Fruit fly (Drosophila melanogaster) whole organism, embryonic: ENCODE results near the gene CG32176.

Experiments used
- Adf1 ChIP-seq: fragments of 200-800 bp; sonication (Bioruptor generic); IDR thresholded peaks from 2 replicates; pipeline ENCODE4 v1.3.6; 2022; ENCODE audit warnings: missing biosample characterization, missing genetic modification characterization
- BEAF-32 ChIP-seq: fragments of 200-800 bp; sonication (Bioruptor generic); optimal IDR thresholded peaks from 3 replicates; lab custom pipeline; 2017; ENCODE audit warnings: missing biosample characterization, missing genetic modification characterization, mild to moderate bottlenecking, moderate library complexity, missing genetic modification reagents
- CG10462 ChIP-seq: fragments of 200-800 bp; sonication (Bioruptor generic); optimal IDR thresholded peaks from 2 replicates; lab custom pipeline; 2016; ENCODE audit warnings: missing biosample characterization, missing genetic modification characterization
- CG10565 ChIP-seq: fragments of 200-800 bp; sonication (Bioruptor generic); optimal IDR thresholded peaks from 3 replicates; lab custom pipeline; 2016; ENCODE audit warnings: missing biosample characterization, mild to moderate bottlenecking, missing genetic modification characterization
- CG12299 ChIP-seq: fragments of 200-800 bp; sonication (Bioruptor generic); optimal IDR thresholded peaks from 2 replicates; lab custom pipeline; 2018; ENCODE audit warnings: missing biosample characterization, mild to moderate bottlenecking, missing genetic modification characterization
- CG12769 ChIP-seq: fragments of 200-800 bp; sonication (Bioruptor generic); optimal IDR thresholded peaks from 2 replicates; lab custom pipeline; 2019; ENCODE audit warnings: missing biosample characterization, mild to moderate bottlenecking, missing genetic modification characterization, moderate library complexity
- CG13894 ChIP-seq: fragments of 200-800 bp; sonication (Bioruptor generic); optimal IDR thresholded peaks from 3 replicates; lab custom pipeline; 2018; ENCODE audit warnings: missing biosample characterization, mild to moderate bottlenecking, missing genetic modification characterization, moderate library complexity
- CG17361 ChIP-seq: fragments of 200-800 bp; sonication (Bioruptor generic); IDR thresholded peaks from 3 replicates; pipeline ENCODE4 v1.3.6; 2022; ENCODE audit warnings: missing biosample characterization, missing genetic modification characterization
- CG18599 ChIP-seq: fragments of 200-800 bp; sonication (Bioruptor generic); optimal IDR thresholded peaks from 3 replicates; lab custom pipeline; 2017; ENCODE audit warnings: missing biosample characterization, missing genetic modification characterization, mild to moderate bottlenecking, moderate library complexity, missing genetic modification reagents
- CG3065 ChIP-seq: fragments of 200-800 bp; sonication (Bioruptor generic); optimal IDR thresholded peaks from 2 replicates; lab custom pipeline; 2016; ENCODE audit warnings: missing biosample characterization, missing genetic modification characterization
- CG31365 ChIP-seq: fragments of 200-800 bp; sonication (Bioruptor generic); optimal IDR thresholded peaks from 2 replicates; lab custom pipeline; 2018; ENCODE audit warnings: missing biosample characterization, mild to moderate bottlenecking, missing genetic modification characterization
- CG42726 ChIP-seq: fragments of 200-800 bp; sonication (Bioruptor generic); IDR thresholded peaks from 2 replicates; pipeline ENCODE4 v1.3.6; 2022; ENCODE audit warnings: missing biosample characterization, missing genetic modification characterization; ENCODE audit not compliant: partially characterized antibody
- CG4707 ChIP-seq: fragments of 200-800 bp; sonication (Bioruptor generic); optimal IDR thresholded peaks from 2 replicates; lab custom pipeline; 2018; ENCODE audit warnings: missing biosample characterization, mild to moderate bottlenecking, missing genetic modification characterization, moderate library complexity
- CG5180 ChIP-seq: fragments of 200-800 bp; sonication (Bioruptor generic); optimal IDR thresholded peaks from 3 replicates; lab custom pipeline; 2017; ENCODE audit warnings: missing biosample characterization, missing genetic modification characterization, mild to moderate bottlenecking, moderate library complexity, missing genetic modification reagents
- CG7963 ChIP-seq: fragments of 200-800 bp; sonication (Bioruptor generic); IDR thresholded peaks from 3 replicates; pipeline ENCODE4 v1.3.6; 2022; ENCODE audit warnings: missing biosample characterization, missing genetic modification characterization; ENCODE audit not compliant: partially characterized antibody
- CG8290 ChIP-seq, 3 experiments: fragments of 200-800 bp; sonication (Bioruptor generic); optimal IDR thresholded peaks; 2 replicates each; lab custom pipeline; 2016 to 2019; ENCODE audit warnings: missing biosample characterization in 3 of 3, missing genetic modification characterization in 3 of 3, mild to moderate bottlenecking in 2 of 3, moderate library complexity in 1 of 3
- CG8359 ChIP-seq: fragments of 200-800 bp; sonication (Bioruptor generic); optimal IDR thresholded peaks from 2 replicates; lab custom pipeline; 2017; ENCODE audit warnings: missing biosample characterization, mild to moderate bottlenecking, missing genetic modification characterization, borderline replicate concordance
- CG9437 ChIP-seq: fragments of 200-800 bp; sonication (Bioruptor generic); optimal IDR thresholded peaks from 2 replicates; lab custom pipeline; 2018; ENCODE audit warnings: missing biosample characterization, mild to moderate bottlenecking, missing genetic modification characterization
- CHES-1-like ChIP-seq: fragments of 200-800 bp; sonication (Bioruptor generic); optimal IDR thresholded peaks from 2 replicates; lab custom pipeline; 2016; ENCODE audit warnings: missing biosample characterization, missing genetic modification characterization
- D19A ChIP-seq: fragments of 200-800 bp; optimal IDR thresholded peaks from 3 replicates; lab custom pipeline; 2019; ENCODE audit warnings: missing biosample characterization, mild to moderate bottlenecking, missing genetic modification characterization, moderate library complexity
- Deaf1 ChIP-seq: fragments of 200-800 bp; optimal IDR thresholded peaks from 3 replicates; lab custom pipeline; 2019; ENCODE audit warnings: missing biosample characterization, mild to moderate bottlenecking, missing genetic modification characterization, moderate library complexity
- E2f1 ChIP-seq: fragments of 200-800 bp; sonication (Bioruptor generic); IDR thresholded peaks from 2 replicates; pipeline ENCODE4 v1.3.6; 2022; ENCODE audit warnings: missing biosample characterization, missing genetic modification characterization
- Jarid2 ChIP-seq: fragments of 200-800 bp; sonication (Bioruptor generic); optimal IDR thresholded peaks from 3 replicates; lab custom pipeline; 2017; ENCODE audit warnings: mild to moderate bottlenecking, missing biosample characterization, missing genetic modification reagents, missing genetic modification characterization
- Med ChIP-seq: fragments of 200-800 bp; sonication (Bioruptor generic); peaks from one replicate; lab custom pipeline; 2016; ENCODE audit warnings: missing biosample characterization, missing genetic modification characterization, mild to moderate bottlenecking, inconsistent platforms, moderate library complexity
- Trl ChIP-seq, 3 experiments: fragments of >200 bp in 2 of 3; fragments of 200-800 bp in 1 of 3; sonication (Bioruptor generic) in 1 of 3; optimal IDR thresholded peaks; 2 replicates in 1 of 3; 3 replicates in 2 of 3; lab custom pipeline; 2016 to 2017; ENCODE audit warnings: missing biosample characterization in 1 of 3, missing genetic modification characterization in 1 of 3
- abd-A ChIP-seq: fragments of 200-800 bp; sonication (Bioruptor generic); optimal IDR thresholded peaks from 3 replicates; lab custom pipeline; 2019; ENCODE audit warnings: missing biosample characterization, mild to moderate bottlenecking, missing genetic modification characterization, moderate library complexity
- ac ChIP-seq: fragments of 200-800 bp; sonication (Bioruptor generic); optimal IDR thresholded peaks from 3 replicates; lab custom pipeline; 2017; ENCODE audit warnings: missing biosample characterization, mild to moderate bottlenecking, missing genetic modification characterization
- al ChIP-seq: fragments of 200-800 bp; sonication (Bioruptor generic); IDR thresholded peaks from 2 replicates; pipeline ENCODE4 v1.3.6; 2022; ENCODE audit warnings: missing biosample characterization, missing genetic modification characterization
- disco-r ChIP-seq: fragments of 200-800 bp; sonication (Bioruptor generic); optimal IDR thresholded peaks from 2 replicates; lab custom pipeline; 2016; ENCODE audit warnings: missing biosample characterization, missing genetic modification characterization
- dysf ChIP-seq: fragments of 200-800 bp; sonication (Bioruptor generic); IDR thresholded peaks from 3 replicates; pipeline ENCODE4 v1.3.6; 2022; ENCODE audit warnings: missing biosample characterization, missing genetic modification characterization
- emc ChIP-seq: fragments of 200-800 bp; sonication (Bioruptor generic); optimal IDR thresholded peaks from 2 replicates; lab custom pipeline; 2016; ENCODE audit warnings: missing biosample characterization, missing genetic modification characterization
- ems ChIP-seq: fragments of 200-800 bp; sonication (Bioruptor generic); optimal IDR thresholded peaks from 3 replicates; lab custom pipeline; 2016; ENCODE audit warnings: missing biosample characterization, missing genetic modification characterization
- eve ChIP-seq, 2 experiments: fragments of >200 bp; optimal IDR thresholded peaks; 2 replicates each; lab custom pipeline; 2017; ENCODE audit warnings: missing biosample characterization in 2 of 2, missing genetic modification characterization in 2 of 2
- ewg ChIP-seq: fragments of 200-800 bp; sonication (Bioruptor generic); optimal IDR thresholded peaks from 3 replicates; lab custom pipeline; 2017; ENCODE audit warnings: mild to moderate bottlenecking, missing biosample characterization, missing genetic modification reagents, missing genetic modification characterization
- fu2 ChIP-seq: fragments of 200-800 bp; sonication (Bioruptor generic); optimal IDR thresholded peaks from 2 replicates; lab custom pipeline; 2016; ENCODE audit warnings: missing biosample characterization, missing genetic modification characterization
- hth ChIP-seq: fragments of >200 bp; optimal IDR thresholded peaks from 2 replicates; lab custom pipeline; 2017; ENCODE audit warnings: inconsistent platforms
- mirr ChIP-seq: fragments of 200-800 bp; sonication (Bioruptor generic); optimal IDR thresholded peaks from 3 replicates; lab custom pipeline; 2018; ENCODE audit warnings: missing biosample characterization, mild to moderate bottlenecking, missing genetic modification characterization
- onecut ChIP-seq: fragments of 200-800 bp; sonication (Bioruptor generic); IDR thresholded peaks from 2 replicates; pipeline ENCODE4 v1.3.6; 2022; ENCODE audit warnings: missing biosample characterization, missing genetic modification characterization
- ranshi ChIP-seq: fragments of 200-800 bp; sonication (Bioruptor generic); IDR thresholded peaks from 2 replicates; pipeline ENCODE4 v1.3.6; 2022; ENCODE audit warnings: missing biosample characterization, missing genetic modification characterization
- scrt ChIP-seq: fragments of 200-800 bp; sonication (Bioruptor generic); optimal IDR thresholded peaks from 2 replicates; lab custom pipeline; 2018; ENCODE audit warnings: missing biosample characterization, mild to moderate bottlenecking, missing genetic modification characterization, moderate library complexity
- seq ChIP-seq: fragments of 200-800 bp; sonication (Bioruptor generic); IDR thresholded peaks from 2 replicates; pipeline ENCODE4 v1.3.6; 2022; ENCODE audit warnings: missing biosample characterization, missing genetic modification characterization
- slbo ChIP-seq: fragments of 200-800 bp; sonication (Bioruptor generic); IDR thresholded peaks from 2 replicates; pipeline ENCODE4 v1.3.6; 2022; ENCODE audit warnings: missing biosample characterization, missing genetic modification characterization
- slp2 ChIP-seq: fragments of 200-800 bp; sonication (Bioruptor generic); optimal IDR thresholded peaks from 2 replicates; lab custom pipeline; 2016; ENCODE audit warnings: missing biosample characterization, missing genetic modification characterization
- stc ChIP-seq: fragments of 200-800 bp; sonication (Bioruptor generic); IDR thresholded peaks from 2 replicates; pipeline ENCODE4 v1.3.6; 2022; ENCODE audit warnings: missing biosample characterization, missing genetic modification characterization
- tap ChIP-seq: fragments of 200-800 bp; optimal IDR thresholded peaks from 3 replicates; lab custom pipeline; 2019; ENCODE audit warnings: missing biosample characterization, mild to moderate bottlenecking, missing genetic modification characterization, moderate library complexity
- tll ChIP-seq, 2 experiments: fragments of 200-800 bp in 1 of 2; fragments of >200 bp in 1 of 2; sonication (Bioruptor generic) in 1 of 2; optimal IDR thresholded peaks; 2 replicates each; lab custom pipeline; 2017 to 2019; ENCODE audit warnings: missing biosample characterization in 2 of 2, missing genetic modification characterization in 2 of 2, mild to moderate bottlenecking in 1 of 2, moderate library complexity in 1 of 2
- zen2 ChIP-seq: fragments of 200-800 bp; sonication (Bioruptor generic); IDR thresholded peaks from 3 replicates; pipeline ENCODE4 v1.3.6; 2022; ENCODE audit warnings: missing biosample characterization, missing genetic modification characterization; ENCODE audit not compliant: partially characterized antibody
- zfh1 ChIP-seq: fragments of 200-800 bp; sonication (Bioruptor generic); IDR thresholded peaks from 3 replicates; pipeline ENCODE4 v1.3.6; 2022; ENCODE audit warnings: missing biosample characterization, missing genetic modification characterization

Gene CG32176

dm6 chr3L:17438872-17439495 is 5.3 kb downstream of the CG32176 start, which contains the start of gene CG18265 (continued):
- TF ChIP-seq seq (GFP tag; lab: Robert Waterston, UW): peak; percentile 37; the same call in 1 of the 2 replicates
- peak; percentile 71 for TF ChIP-seq CG17361 (GFP tag; lab: Robert Waterston, UW)
- TF ChIP-seq CG18599 (GFP tag; lab: Kevin White, UChicago): peak; percentile 55
- TF ChIP-seq zen2 (GFP tag; lab: Robert Waterston, UW): 0 out of 3 replicates have a peak, but pooled peaks have one; percentile 22
- TF ChIP-seq CG8359 (GFP tag; lab: Kevin White, UChicago): no peak
- peak; percentile 91 for TF ChIP-seq scrt
- TF ChIP-seq Deaf1: peak; percentile 49
- no peak for TF ChIP-seq eve (GFP tag; optimal IDR thresholded peaks at IDR 0.05; lab: Kevin White, UChicago)
- TF ChIP-seq CG8290 (GFP tag; optimal IDR thresholded peaks at IDR 0.05; lab: Kevin White, UChicago): no peak
- TF ChIP-seq CG8290 (tag; optimal IDR thresholded peaks at IDR 0.05; lab: Kevin White, UChicago): peak in 1 of 2 experiments; percentile 5
- no peak for TF ChIP-seq zfh1 (GFP tag; lab: Robert Waterston, UW)
- peak; percentile 30 for TF ChIP-seq ewg (GFP tag; lab: Kevin White, UChicago)
- TF ChIP-seq CG9437: no peak
- peak; percentile 36 to 52 for TF ChIP-seq Trl (optimal IDR thresholded peaks at IDR 0.05; lab: Kevin White, UChicago)
- TF ChIP-seq Trl (GFP tag; optimal IDR thresholded peaks at IDR 0.05; lab: Kevin White, UChicago): no peak
- TF ChIP-seq CG5180 (GFP tag; lab: Kevin White, UChicago): peak; percentile 11
- TF ChIP-seq Jarid2 (GFP tag; lab: Kevin White, UChicago): peak; percentile 38
- TF ChIP-seq Med (GFP tag; lab: Kevin White, UChicago): peak; percentile 2
- 0 out of 2 replicates have a peak, but pooled peaks have one; percentile 5 for TF ChIP-seq onecut
- TF ChIP-seq CG42726: 0 out of 2 replicates have a peak, but pooled peaks have one; percentile 30
- no peak for TF ChIP-seq emc (GFP tag; lab: Kevin White, UChicago)
- TF ChIP-seq ems (GFP tag; lab: Kevin White, UChicago): no peak

dm6 chr3L:17441602-17442001 is 7.9 kb downstream of the CG32176 start:
- TF ChIP-seq CG10565 (no peak), E2f1 (no peak), slbo (no peak), CG3065 (no peak), abd-A (peak; percentile 86), ac (GFP tag; lab: Kevin White, UChicago) (no peak), CG12299 (tag; lab: Kevin White, UChicago) (no peak), CG10462 (no peak), dysf (GFP tag; lab: Robert Waterston, UW) (no peak), seq (GFP tag; lab: Robert Waterston, UW) (no peak), CG7963 (GFP tag; lab: Robert Waterston, UW) (no peak), al (GFP tag; lab: Robert Waterston, UW) (no peak), ranshi (GFP tag; lab: Robert Waterston, UW) (0 out of 2 replicates have a peak, but pooled peaks have one; percentile 10), CG31365 (no peak), CHES-1-like (GFP tag; lab: Kevin White, UChicago) (no peak), slp2 (no peak), disco-r (GFP tag; lab: Kevin White, UChicago) (no peak), CG4707 (no peak), D19A (tag; lab: Kevin White, UChicago) (no peak), hth (lab: Kevin White, UChicago) (no peak), tll (GFP tag; optimal IDR thresholded peaks at IDR 0.05; lab: Kevin White, UChicago) (no peak), CG13894 (tag; lab: Kevin White, UChicago) (peak; percentile 16), BEAF-32 (GFP tag; lab: Kevin White, UChicago) (no peak), Adf1 (no peak), stc (GFP tag; lab: Robert Waterston, UW) (no peak), fu2 (GFP tag; lab: Kevin White, UChicago) (no peak), onecut (no peak), mirr (no peak), tap (tag; lab: Kevin White, UChicago) (no peak), CG12769 (tag; lab: Kevin White, UChicago) (no peak)
